Fruit fly (Drosophila melanogaster): ENCODE measurements around the gene CG31145.
A peak's percentile ranks its signal among the peaks of the same experiment; 100 is the strongest.

CG31145 gene

DNA sequence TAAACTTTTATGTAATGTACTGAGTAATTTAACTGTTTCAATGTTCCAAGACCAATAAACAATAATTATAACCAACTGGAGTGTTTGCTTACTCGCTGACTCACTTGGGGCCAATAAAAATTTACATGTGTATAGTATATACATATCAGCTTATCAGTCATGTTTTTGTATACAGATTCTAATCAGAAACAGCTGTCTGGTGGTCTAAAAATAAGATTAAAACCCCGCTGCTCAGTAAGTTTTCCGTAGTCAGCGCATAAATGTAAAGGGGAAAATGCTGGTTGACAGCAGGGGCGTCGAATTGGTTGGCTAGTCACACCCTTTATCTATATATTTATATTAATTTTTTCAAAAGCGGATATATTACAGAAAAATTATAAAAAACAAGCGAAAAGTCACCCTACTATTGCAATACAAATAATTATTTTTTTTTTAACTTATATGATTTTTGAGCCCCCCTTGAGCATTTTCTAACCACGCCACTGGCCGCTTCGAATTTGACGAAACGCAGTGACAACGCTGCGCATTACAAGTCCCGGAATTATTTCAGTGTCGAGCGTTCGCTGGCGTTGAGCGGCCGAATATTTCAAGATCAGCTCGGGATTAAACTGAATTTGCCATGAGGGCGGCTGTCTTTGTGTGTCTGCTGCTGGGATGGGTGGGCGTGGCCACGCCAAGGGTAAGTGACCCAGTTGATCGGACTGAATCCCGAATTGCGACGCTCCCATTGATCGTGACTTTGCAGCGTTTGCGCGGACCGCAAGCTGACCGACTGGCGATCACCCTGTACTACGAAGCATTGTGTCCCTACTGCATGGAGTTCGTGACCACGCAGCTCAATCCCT is 9.1 kb upstream of the CG31145 start, which contains the start of gene GILT2 (continued):
- TF ChIP-seq CG33557 (GFP tag; optimal IDR thresholded peaks at IDR 0.05) (peak; percentile 88), lov (optimal IDR thresholded peaks at IDR 0.05) (no peak), lov (GFP tag; IDR thresholded peaks at IDR 0.05) (peak; percentile 89), HLH4C (GFP tag; IDR thresholded peaks at IDR 0.05; ENCODE audit: partially characterized antibody) (no peak), CG10565 (GFP tag; optimal IDR thresholded peaks at IDR 0.05) (peak; percentile 37), CG6689 (GFP tag; IDR thresholded peaks at IDR 0.05) (peak; percentile 93), fd96Cb (tag; optimal IDR thresholded peaks at IDR 0.05) (peak; percentile 93), sqz (GFP tag; optimal IDR thresholded peaks at IDR 0.05) (peak; percentile 88), CG10543 (GFP tag; optimal IDR thresholded peaks at IDR 0.05) (peak; percentile 89), HLH3B (GFP tag; IDR thresholded peaks at IDR 0.05) (peak; percentile 91), hb (GFP tag; IDR thresholded peaks at IDR 0.05; ENCODE audit: partially characterized antibody) (no peak), wor (GFP tag; IDR thresholded peaks at IDR 0.05) (peak; percentile 75), CG8478 (optimal IDR thresholded peaks at IDR 0.05) (no peak), Ets65A (GFP tag) (peak; percentile 1), tna (GFP tag; IDR thresholded peaks at IDR 0.05; ENCODE audit: partially characterized antibody) (no peak), kay (GFP tag; optimal IDR thresholded peaks at IDR 0.05) (peak; percentile 76), CG11504 (tag; optimal IDR thresholded peaks at IDR 0.05) (peak; percentile 94), gsb (GFP tag; IDR thresholded peaks at IDR 0.05) (peak; percentile 83), dimm (GFP tag; IDR thresholded peaks at IDR 0.05) (peak; percentile 80), CG3065 (GFP tag; optimal IDR thresholded peaks at IDR 0.05) (peak; percentile 76), sna (GFP tag; IDR thresholded peaks at IDR 0.05; ENCODE audit: partially characterized antibody) (no peak), CG12071 (GFP tag; optimal IDR thresholded peaks at IDR 0.05) (peak; percentile 63), Hr3 (GFP tag; optimal IDR thresholded peaks at IDR 0.05) (peak; percentile 89), NFAT (GFP tag; IDR thresholded peaks at IDR 0.05) (peak; percentile 79), CG14050 (GFP tag; IDR thresholded peaks at IDR 0.05) (peak; percentile 83), Dll (GFP tag; IDR thresholded peaks at IDR 0.05; ENCODE audit: partially characterized antibody) (no peak), CG4328 (GFP tag; optimal IDR thresholded peaks at IDR 0.05) (peak; percentile 82), scrt (GFP tag; optimal IDR thresholded peaks at IDR 0.05) (peak; percentile 82), gem (tag; optimal IDR thresholded peaks at IDR 0.05) (peak; percentile 94), CG2889 (GFP tag; IDR thresholded peaks at IDR 0.05) (peak; percentile 77; the same call in 2 of the 3 replicates), CG12155 (GFP tag; optimal IDR thresholded peaks at IDR 0.05) (peak; percentile 78), pb (GFP tag; optimal IDR thresholded peaks at IDR 0.05) (no peak), CG18764 (GFP tag; optimal IDR thresholded peaks at IDR 0.05) (peak; percentile 81), al (GFP tag; IDR thresholded peaks at IDR 0.05) (peak; percentile 74), CG6654 (GFP tag; optimal IDR thresholded peaks at IDR 0.05) (peak; percentile 83), sens-2 (GFP tag; IDR thresholded peaks at IDR 0.05) (peak; percentile 76), Chrac-16 (GFP tag; optimal IDR thresholded peaks at IDR 0.05) (peak; percentile 85), CG4617 (GFP tag; optimal IDR thresholded peaks at IDR 0.05; ENCODE audit: borderline replicate concordance) (peak; percentile 61), Oaz (GFP tag; IDR thresholded peaks at IDR 0.05) (peak; percentile 82), CG11560 (tag; IDR thresholded peaks at IDR 0.05) (peak; percentile 81), pzg (GFP tag; optimal IDR thresholded peaks at IDR 0.05) (no peak), br (optimal IDR thresholded peaks at IDR 0.05) (no peak), sim (GFP tag; IDR thresholded peaks at IDR 0.05) (peak; percentile 91), CG8765 (GFP tag; IDR thresholded peaks at IDR 0.05) (peak; percentile 79), crol (GFP tag; IDR thresholded peaks at IDR 0.05) (peak; percentile 42), CG31224 (GFP tag; IDR thresholded peaks at IDR 0.05) (peak; percentile 85), CG32532 (GFP tag; IDR thresholded peaks at IDR 0.05) (peak; percentile 89), mam (GFP tag; optimal IDR thresholded peaks at IDR 0.05) (peak; percentile 75), CG17568 (GFP tag; optimal IDR thresholded peaks at IDR 0.05) (no peak), Abd-B (GFP tag; optimal IDR thresholded peaks at IDR 0.05) (peak; percentile 87)

Measured in whole organism, embryonic.